Fruit fly (Drosophila melanogaster) whole organism, prepupa: ENCODE measurements around the gene dnc.

Experiments
- Blimp-1 ChIP-seq: fragments of 200-800 bp; sonication (Bioruptor generic); optimal IDR thresholded peaks from 3 replicates; lab custom pipeline; 2017; ENCODE audit warnings: missing biosample characterization, missing genetic modification characterization, mild to moderate bottlenecking, moderate library complexity, missing genetic modification reagents
- CG10631 ChIP-seq: fragments of 200-800 bp; sonication (Bioruptor generic); optimal IDR thresholded peaks from 2 replicates; lab custom pipeline; 2016; ENCODE audit warnings: missing biosample characterization, missing genetic modification characterization
- CG11294 ChIP-seq: fragments of 200-800 bp; sonication (Bioruptor generic); IDR thresholded peaks from 2 replicates; pipeline ENCODE4 v1.3.6; 2022; ENCODE audit warnings: missing biosample characterization, missing genetic modification characterization
- CG11762 ChIP-seq: fragments of 200-800 bp; sonication (Bioruptor generic); optimal IDR thresholded peaks from 3 replicates; lab custom pipeline; 2016; ENCODE audit warnings: missing biosample characterization, missing genetic modification characterization; ENCODE audit not compliant: insufficient read depth
- CG11902 ChIP-seq: fragments of 200-800 bp; sonication (Bioruptor generic); optimal IDR thresholded peaks from 3 replicates; lab custom pipeline; 2016; ENCODE audit warnings: missing biosample characterization, missing genetic modification characterization
- CG15336 ChIP-seq: fragments of 200-800 bp; sonication (Bioruptor generic); IDR thresholded peaks from 2 replicates; pipeline ENCODE4 v1.3.6; 2022; ENCODE audit warnings: missing biosample characterization, missing genetic modification characterization
- CG1621 ChIP-seq: fragments of 200-800 bp; sonication (Bioruptor generic); optimal IDR thresholded peaks from 3 replicates; lab custom pipeline; 2018; ENCODE audit warnings: missing biosample characterization, mild to moderate bottlenecking, missing genetic modification characterization
- CG16779 ChIP-seq: fragments of 200-800 bp; sonication (Bioruptor generic); optimal IDR thresholded peaks from 3 replicates; lab custom pipeline; 2017; ENCODE audit warnings: missing biosample characterization, mild to moderate bottlenecking, missing genetic modification characterization
- CG3032 ChIP-seq: fragments of 200-800 bp; optimal IDR thresholded peaks from 2 replicates; lab custom pipeline; 2019; ENCODE audit warnings: missing biosample characterization, mild to moderate bottlenecking, missing genetic modification characterization, moderate library complexity
- CG31627 ChIP-seq: fragments of 200-800 bp; sonication (Bioruptor generic); optimal IDR thresholded peaks from 3 replicates; lab custom pipeline; 2016; ENCODE audit warnings: missing biosample characterization, missing genetic modification characterization
- CG32006 ChIP-seq: fragments of 200-800 bp; sonication (Bioruptor generic); optimal IDR thresholded peaks from 3 replicates; lab custom pipeline; 2017; ENCODE audit warnings: missing biosample characterization, mild to moderate bottlenecking, missing genetic modification characterization
- CG3919 ChIP-seq: fragments of 200-800 bp; sonication (Bioruptor generic); optimal IDR thresholded peaks from 3 replicates; lab custom pipeline; 2016; ENCODE audit warnings: missing biosample characterization, missing genetic modification characterization
- CG6163 ChIP-seq: fragments of 200-800 bp; sonication (Bioruptor generic); IDR thresholded peaks from 3 replicates; pipeline ENCODE4 v1.3.6; 2022; ENCODE audit warnings: missing biosample characterization, missing genetic modification characterization
- CG6276 ChIP-seq: fragments of 200-800 bp; sonication (Bioruptor generic); optimal IDR thresholded peaks from 2 replicates; lab custom pipeline; 2017; ENCODE audit warnings: missing biosample characterization, mild to moderate bottlenecking, missing genetic modification characterization
- CG6792 ChIP-seq: fragments of 200-800 bp; sonication (Bioruptor generic); optimal IDR thresholded peaks from 3 replicates; lab custom pipeline; 2016; ENCODE audit warnings: missing biosample characterization, missing genetic modification characterization
- CG6854 ChIP-seq: fragments of 200-800 bp; sonication (Bioruptor generic); optimal IDR thresholded peaks from 2 replicates; lab custom pipeline; 2017; ENCODE audit warnings: missing biosample characterization, mild to moderate bottlenecking, missing genetic modification characterization
- CG7368 ChIP-seq: fragments of 200-800 bp; sonication (Bioruptor generic); optimal IDR thresholded peaks from 3 replicates; lab custom pipeline; 2016; ENCODE audit warnings: missing biosample characterization, missing genetic modification characterization
- CG8119 ChIP-seq: fragments of 200-800 bp; sonication (Bioruptor generic); IDR thresholded peaks from 3 replicates; pipeline ENCODE4 v1.3.6; 2022; ENCODE audit warnings: missing biosample characterization, missing genetic modification characterization
- CG8319 ChIP-seq: fragments of 200-800 bp; sonication (Bioruptor generic); optimal IDR thresholded peaks from 3 replicates; lab custom pipeline; 2016; ENCODE audit warnings: missing biosample characterization, missing genetic modification characterization
- CG8632 ChIP-seq: fragments of 200-800 bp; sonication (Bioruptor generic); optimal IDR thresholded peaks from 3 replicates; lab custom pipeline; 2016; ENCODE audit warnings: missing biosample characterization, missing genetic modification characterization
- CG9139 ChIP-seq: fragments of 200-800 bp; sonication (Bioruptor generic); optimal IDR thresholded peaks from 3 replicates; lab custom pipeline; 2017; ENCODE audit warnings: missing biosample characterization, mild to moderate bottlenecking, missing genetic modification characterization
- Eip75B ChIP-seq: fragments of 200-800 bp; sonication (Bioruptor generic); optimal IDR thresholded peaks from 3 replicates; lab custom pipeline; 2016; ENCODE audit warnings: missing biosample characterization, missing genetic modification characterization
- Eip93F ChIP-seq: fragments of 200-800 bp; sonication (Bioruptor generic); optimal IDR thresholded peaks from 2 replicates; lab custom pipeline; 2016; ENCODE audit warnings: missing biosample characterization, mild to moderate bottlenecking, missing genetic modification characterization
- Ets96B ChIP-seq: fragments of 200-800 bp; optimal IDR thresholded peaks from 2 replicates; lab custom pipeline; 2019; ENCODE audit warnings: missing biosample characterization, mild to moderate bottlenecking, missing genetic modification characterization, moderate library complexity
- Gug ChIP-seq: fragments of 200-800 bp; sonication (Bioruptor generic); IDR thresholded peaks from 2 replicates; pipeline ENCODE4 v1.3.6; 2022; ENCODE audit warnings: missing biosample characterization, missing genetic modification characterization
- Hr38 ChIP-seq: sonication (Bioruptor generic); optimal IDR thresholded peaks from 2 replicates; lab custom pipeline; 2016; ENCODE audit warnings: missing biosample characterization, missing genetic modification characterization
- Hr39 ChIP-seq: fragments of 200-800 bp; sonication (Bioruptor generic); optimal IDR thresholded peaks from 2 replicates; lab custom pipeline; 2016; ENCODE audit warnings: missing biosample characterization, missing genetic modification characterization
- Hr4 ChIP-seq: fragments of 200-800 bp; sonication (Bioruptor generic); optimal IDR thresholded peaks from 3 replicates; lab custom pipeline; 2016; ENCODE audit warnings: missing biosample characterization, missing genetic modification characterization
- Lpt ChIP-seq: fragments of 200-800 bp; sonication (Bioruptor generic); optimal IDR thresholded peaks from 3 replicates; lab custom pipeline; 2016; ENCODE audit warnings: missing biosample characterization, missing genetic modification characterization
- Met ChIP-seq: fragments of 200-800 bp; sonication (Bioruptor generic); optimal IDR thresholded peaks from 3 replicates; lab custom pipeline; 2016; ENCODE audit warnings: missing biosample characterization, missing genetic modification characterization
- OdsH ChIP-seq: fragments of 200-800 bp; sonication (Bioruptor generic); optimal IDR thresholded peaks from 3 replicates; lab custom pipeline; 2016; ENCODE audit warnings: missing biosample characterization, missing genetic modification characterization
- Smox ChIP-seq: fragments of 200-800 bp; sonication (Bioruptor generic); optimal IDR thresholded peaks from 3 replicates; lab custom pipeline; 2016; ENCODE audit warnings: missing biosample characterization, missing genetic modification characterization
- Sox102F ChIP-seq: fragments of 200-800 bp; sonication (Bioruptor generic); optimal IDR thresholded peaks from 2 replicates; lab custom pipeline; 2016; ENCODE audit warnings: missing biosample characterization, mild to moderate bottlenecking, missing genetic modification characterization
- Sox14 ChIP-seq: fragments of 200-800 bp; sonication (Bioruptor generic); optimal IDR thresholded peaks from 3 replicates; lab custom pipeline; 2016; ENCODE audit warnings: missing biosample characterization, missing genetic modification characterization
- Sox15 ChIP-seq: fragments of 200-800 bp; sonication (Bioruptor generic); optimal IDR thresholded peaks from 3 replicates; lab custom pipeline; 2016; ENCODE audit warnings: missing biosample characterization, missing genetic modification characterization
- achi ChIP-seq: fragments of 200-800 bp; sonication (Bioruptor generic); optimal IDR thresholded peaks from 3 replicates; lab custom pipeline; 2016; ENCODE audit warnings: missing biosample characterization, missing genetic modification characterization
- cyc ChIP-seq: fragments of 200-800 bp; sonication (Bioruptor generic); optimal IDR thresholded peaks from 3 replicates; lab custom pipeline; 2016; ENCODE audit warnings: missing biosample characterization, missing genetic modification characterization
- dac ChIP-seq: fragments of 200-800 bp; sonication (Bioruptor generic); optimal IDR thresholded peaks from 2 replicates; lab custom pipeline; 2017; ENCODE audit warnings: missing biosample characterization, mild to moderate bottlenecking, missing genetic modification characterization
- dsx ChIP-seq: fragments of 200-800 bp; optimal IDR thresholded peaks from 3 replicates; lab custom pipeline; 2019; ENCODE audit warnings: missing biosample characterization, mild to moderate bottlenecking, missing genetic modification characterization, moderate library complexity; ENCODE audit not compliant: poor library complexity, severe bottlenecking
- eg ChIP-seq: fragments of 200-800 bp; sonication (Bioruptor generic); IDR thresholded peaks from 3 replicates; pipeline ENCODE4 v1.3.6; 2022; ENCODE audit warnings: missing biosample characterization, missing genetic modification characterization
- esn ChIP-seq: fragments of 200-800 bp; sonication (Bioruptor generic); optimal IDR thresholded peaks from 2 replicates; lab custom pipeline; 2016; ENCODE audit warnings: missing biosample characterization, mild to moderate bottlenecking, missing genetic modification characterization, moderate library complexity
- fd59A ChIP-seq: fragments of 200-800 bp; sonication (Bioruptor generic); optimal IDR thresholded peaks from 2 replicates; lab custom pipeline; 2017; ENCODE audit warnings: missing biosample characterization, mild to moderate bottlenecking, missing genetic modification characterization, missing genetic modification reagents
- fd85E ChIP-seq: fragments of 200-800 bp; sonication (Bioruptor generic); optimal IDR thresholded peaks from 3 replicates; lab custom pipeline; 2016; ENCODE audit warnings: missing biosample characterization, missing genetic modification characterization
- fkh ChIP-seq: fragments of 200-800 bp; sonication (Bioruptor generic); optimal IDR thresholded peaks from 3 replicates; lab custom pipeline; 2017; ENCODE audit warnings: missing biosample characterization, mild to moderate bottlenecking, missing genetic modification characterization, moderate library complexity
- lz ChIP-seq: fragments of 200-800 bp; sonication (Bioruptor generic); optimal IDR thresholded peaks from 3 replicates; lab custom pipeline; 2016; ENCODE audit warnings: missing biosample characterization, missing genetic modification characterization
- pdm3 ChIP-seq: fragments of 200-800 bp; sonication (Bioruptor generic); optimal IDR thresholded peaks from 3 replicates; lab custom pipeline; 2016; ENCODE audit warnings: missing biosample characterization, missing genetic modification characterization
- salr ChIP-seq, 2 experiments: fragments of 200-800 bp; sonication (Bioruptor generic); optimal IDR thresholded peaks; 3 replicates each; lab custom pipeline; 2016 to 2018; ENCODE audit warnings: missing biosample characterization in 2 of 2, missing genetic modification characterization in 2 of 2, mild to moderate bottlenecking in 1 of 2
- spab ChIP-seq: fragments of 200-800 bp; sonication (Bioruptor generic); optimal IDR thresholded peaks from 2 replicates; lab custom pipeline; 2017; ENCODE audit warnings: missing biosample characterization, mild to moderate bottlenecking, missing genetic modification characterization, missing genetic modification reagents
- topi ChIP-seq: fragments of 200-800 bp; sonication (Bioruptor generic); optimal IDR thresholded peaks from 3 replicates; lab custom pipeline; 2016; ENCODE audit warnings: missing biosample characterization, missing genetic modification characterization

Gene dnc

dm6 chrX:3380198-3380597 lies 204.0 kb downstream of the dnc start (continued):
- TF ChIP-seq cyc (GFP tag; lab: Kevin White, UChicago): peak; percentile 48
- no peak for TF ChIP-seq Blimp-1 (GFP tag; lab: Kevin White, UChicago)
- TF ChIP-seq Sox15 (GFP tag; lab: Kevin White, UChicago): peak; percentile 17
- TF ChIP-seq CG1621 (tag; lab: Kevin White, UChicago): peak; percentile 73
- peak; percentile 54 for TF ChIP-seq CG7368 (GFP tag; lab: Kevin White, UChicago)
- TF ChIP-seq CG10631: peak; percentile 63
- TF ChIP-seq fd85E: no peak
- peak; percentile 70 for TF ChIP-seq Ets96B
- TF ChIP-seq CG6792: peak; percentile 57
- TF ChIP-seq Hr39 (GFP tag; lab: Kevin White, UChicago): peak; percentile 53
- peak; percentile 55 for TF ChIP-seq dsx
- peak; percentile 76 for TF ChIP-seq CG15336 (GFP tag; lab: Robert Waterston, UW)
- TF ChIP-seq CG11294 (GFP tag; lab: Robert Waterston, UW): peak; percentile 59
- peak; percentile 61 for TF ChIP-seq CG3032 (tag; lab: Kevin White, UChicago)
- TF ChIP-seq lz (GFP tag; lab: Kevin White, UChicago): peak; percentile 44
- TF ChIP-seq Gug (GFP tag; lab: Robert Waterston, UW): peak; percentile 48
- TF ChIP-seq Smox: peak; percentile 37
- TF ChIP-seq CG31627 (GFP tag; lab: Kevin White, UChicago): peak; percentile 49
- peak; percentile 60 for TF ChIP-seq fd59A (GFP tag; lab: Kevin White, UChicago)
- no peak for TF ChIP-seq Eip93F (GFP tag; lab: Kevin White, UChicago)
- TF ChIP-seq Hr38 (GFP tag; lab: Kevin White, UChicago): no peak
- peak; percentile 23 for TF ChIP-seq CG11902
- no peak for TF ChIP-seq fkh
- TF ChIP-seq CG6276: peak; percentile 59
- peak; percentile 68 for TF ChIP-seq CG3919 (GFP tag; lab: Kevin White, UChicago)
- peak; percentile 76 for TF ChIP-seq CG32006
- peak; percentile 70 for TF ChIP-seq Eip75B (GFP tag; lab: Kevin White, UChicago)
- peak; percentile 87 for TF ChIP-seq eg
- peak; percentile 69 for TF ChIP-seq OdsH (GFP tag; lab: Kevin White, UChicago)
- TF ChIP-seq CG8119 (GFP tag; lab: Robert Waterston, UW): peak; percentile 81
- TF ChIP-seq topi (GFP tag; lab: Kevin White, UChicago): peak; percentile 48
- peak; percentile 47 for TF ChIP-seq Sox102F (GFP tag; lab: Kevin White, UChicago)

dm6 chrX:3380981-3381380 lies 204.7 kb downstream of the dnc start:
- TF ChIP-seq CG6163 (peak; percentile 74), dac (no peak), spab (peak; percentile 19), CG10631 (peak; percentile 48), CG8119 (GFP tag; lab: Robert Waterston, UW) (peak; percentile 70), CG31627 (GFP tag; lab: Kevin White, UChicago) (peak; percentile 85), CG8319 (GFP tag; lab: Kevin White, UChicago) (peak; percentile 57), dsx (no peak), fd85E (no peak), Gug (GFP tag; lab: Robert Waterston, UW) (0 out of 2 replicates have a peak, but pooled peaks have one; percentile 42), CG6854 (GFP tag; lab: Kevin White, UChicago) (no peak), Met (GFP tag; lab: Kevin White, UChicago) (peak; percentile 85), CG7368 (GFP tag; lab: Kevin White, UChicago) (peak; percentile 10), achi (peak; percentile 61), CG3032 (tag; lab: Kevin White, UChicago) (no peak), Sox14 (peak; percentile 62), CG8632 (GFP tag; lab: Kevin White, UChicago) (peak; percentile 45), CG16779 (tag; lab: Kevin White, UChicago) (no peak), CG9139 (GFP tag; lab: Kevin White, UChicago) (no peak), esn (GFP tag; lab: Kevin White, UChicago) (peak; percentile 85), CG6276 (peak; percentile 14), salr (GFP tag; optimal IDR thresholded peaks at IDR 0.05; lab: Kevin White, UChicago) (no peak), Hr38 (GFP tag; lab: Kevin White, UChicago) (no peak), CG11762 (GFP tag; lab: Kevin White, UChicago) (peak; percentile 51), fd59A (GFP tag; lab: Kevin White, UChicago) (no peak), CG3919 (GFP tag; lab: Kevin White, UChicago) (peak; percentile 62), pdm3 (GFP tag; lab: Kevin White, UChicago) (peak; percentile 66), Hr4 (GFP tag; lab: Kevin White, UChicago) (peak; percentile 48), CG32006 (peak; percentile 59), Blimp-1 (GFP tag; lab: Kevin White, UChicago) (no peak), Ets96B (no peak), Lpt (no peak)
